Fruit fly (Drosophila melanogaster): ENCODE data around the gene kay.
A peak's percentile ranks its signal among the peaks of the same experiment; 100 is the strongest.

DNA sequence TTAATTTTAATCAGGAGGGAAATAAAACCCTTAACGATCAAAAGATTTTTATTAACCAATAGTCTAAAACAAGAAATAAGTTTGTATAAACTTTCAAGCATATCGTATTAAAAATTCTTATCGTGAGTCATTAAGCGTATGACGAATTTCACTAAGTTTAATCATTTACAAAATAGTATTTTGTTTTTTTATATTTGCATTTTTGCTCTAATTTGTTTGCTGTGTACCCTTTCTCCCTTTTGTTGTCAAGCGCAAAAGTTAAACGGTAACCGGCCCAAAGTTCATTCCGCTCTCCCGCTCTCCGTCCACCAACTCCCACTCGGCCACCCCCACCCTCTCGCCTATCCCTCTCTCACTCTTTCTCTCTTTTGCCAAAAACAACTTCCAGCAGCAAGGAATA is 2.0 kb upstream of the kay start:
- TF ChIP-seq Sox15 (GFP tag; optimal IDR thresholded peaks at IDR 0.05) (no peak), CG7368 (GFP tag; optimal IDR thresholded peaks at IDR 0.05) (no peak), Sox14 (GFP tag; optimal IDR thresholded peaks at IDR 0.05) (peak; percentile 9), cyc (GFP tag; optimal IDR thresholded peaks at IDR 0.05) (peak; percentile 46), CG11902 (GFP tag; optimal IDR thresholded peaks at IDR 0.05) (peak; percentile 2), CG6854 (GFP tag; optimal IDR thresholded peaks at IDR 0.05) (peak; percentile 10)

All from whole organism, prepupa.